Worm (Caenorhabditis elegans) whole organism, L2 larva: ENCODE results near the gene T27E4.5.

Experiments
- ama-1 ChIP-seq: fragments of 150-350 bp; optimal IDR thresholded peaks from 2 replicates; lab custom pipeline; 2018; ENCODE audit warnings: inconsistent platforms
- dmd-4 ChIP-seq: sonication (generic microtip); optimal IDR thresholded peaks from 2 replicates; lab custom pipeline; 2017; ENCODE audit warnings: missing biosample characterization, missing genetic modification characterization
- elt-3 ChIP-seq: sonication (generic microtip); optimal IDR thresholded peaks from 2 replicates; lab custom pipeline; 2017; ENCODE audit warnings: missing biosample characterization, missing genetic modification characterization
- lin-39 ChIP-seq: fragments of 150-350 bp; optimal IDR thresholded peaks from 2 replicates; lab custom pipeline; 2014; ENCODE audit warnings: missing biosample characterization, missing genetic modification reagents, missing genetic modification characterization
- lsy-2 ChIP-seq, 2 experiments: fragments of 150-350 bp in 1 of 2; sonication (generic microtip) in 1 of 2; optimal IDR thresholded peaks; 2 replicates each; lab custom pipeline; 2014 to 2017; ENCODE audit warnings: missing biosample characterization in 2 of 2, missing genetic modification characterization in 2 of 2
- nhr-12 ChIP-seq: fragments of 150-350 bp; optimal IDR thresholded peaks from 2 replicates; lab custom pipeline; 2014; ENCODE audit warnings: missing biosample characterization, missing genetic modification characterization
- nhr-129 ChIP-seq: fragments of 150-350 bp; optimal IDR thresholded peaks from 2 replicates; lab custom pipeline; 2014; ENCODE audit warnings: missing biosample characterization, missing genetic modification characterization
- nhr-25 ChIP-seq: fragments of 150-350 bp; sonication (generic microtip); optimal IDR thresholded peaks from 3 replicates; lab custom pipeline; 2014; ENCODE audit warnings: missing biosample characterization, missing genetic modification characterization
- nhr-6 ChIP-seq: fragments of 150-350 bp; optimal IDR thresholded peaks from 2 replicates; lab custom pipeline; 2014; ENCODE audit warnings: missing biosample characterization, missing genetic modification characterization
- snpc-4 ChIP-seq: fragments of 150-350 bp; optimal IDR thresholded peaks from 2 replicates; lab custom pipeline; 2014; ENCODE audit warnings: missing biosample characterization, missing genetic modification characterization

ce11 chrV:9081410-9081809, 11.8 kb upstream of the T27E4.5 start:
- TF ChIP-seq ama-1 (lab: Kevin White, UChicago) (no peak), nhr-6 (tag; lab: Kevin White, UChicago) (no peak), snpc-4 (tag; lab: Kevin White, UChicago) (no peak), nhr-129 (tag; lab: Kevin White, UChicago) (no peak), elt-3 (no peak), lin-39 (no peak), dmd-4 (tag; lab: Kevin White, UChicago) (no peak), nhr-12 (tag; lab: Kevin White, UChicago) (no peak), nhr-25 (tag; lab: Kevin White, UChicago) (no peak), lsy-2 (tag; optimal IDR thresholded peaks at IDR 0.05; lab: Kevin White, UChicago) (no peak)
